Worm (Caenorhabditis elegans) whole organism, early embryonic: Measurements from ENCODE around the gene ani-1.

Source experiments
- ama-1 ChIP-seq: fragments of 150-350 bp; optimal IDR thresholded peaks from 2 replicates; lab custom pipeline; 2014
- hmbx-1 ChIP-seq: sonication (generic microtip); optimal IDR thresholded peaks from 2 replicates; lab custom pipeline; 2016; ENCODE audit warnings: mild to moderate bottlenecking, missing genetic modification characterization, missing compliant biosample characterization

- no peak for TF ChIP-seq hmbx-1 (tag; lab: Kevin White, UChicago)
- no peak for TF ChIP-seq ama-1 (lab: Kevin White, UChicago)
Observed at ce11 chrIII:12426558-12426957, 26.6 kb downstream of the ani-1 start, which contains the start of gene pie-1.
